Worm (Caenorhabditis elegans): ENCODE measurements around the gene gakh-1.
A peak's percentile ranks its signal among the peaks of the same experiment; 100 is the strongest.

gakh-1 gene

ce11 chrX:5782153-5782552, at the start of gene gakh-1:
gakh-1 (plus strand) TSS chrX:5782499.
- TF ChIP-seq F13C5.2 (tag; optimal IDR thresholded peaks at IDR 0.05) (no peak), pes-1 (GFP tag; IDR thresholded peaks at IDR 0.05) (no peak), hmg-4 (GFP tag; optimal IDR thresholded peaks at IDR 0.05) (no peak), scrt-1 (GFP tag; IDR thresholded peaks at IDR 0.05) (no peak), ceh-13 (GFP tag; optimal IDR thresholded peaks at IDR 0.05) (no peak), tra-4 (tag; optimal IDR thresholded peaks at IDR 0.05) (no peak), sea-1 (GFP tag; conservative IDR thresholded peaks at IDR 0.05) (no peak), hmbx-1 (tag; optimal IDR thresholded peaks at IDR 0.05) (no peak), B0310.2 (tag; optimal IDR thresholded peaks at IDR 0.05) (no peak), aly-1 (tag; optimal IDR thresholded peaks at IDR 0.05) (no peak), ceh-36 (tag; optimal IDR thresholded peaks at IDR 0.05) (no peak), tbx-11 (GFP tag; IDR thresholded peaks at IDR 0.05) (no peak), hnd-1 (tag; optimal IDR thresholded peaks at IDR 0.05) (no peak), tbx-37 (GFP tag; conservative IDR thresholded peaks at IDR 0.05) (no peak), flt-1 (GFP tag; IDR thresholded peaks at IDR 0.05) (no peak), ama-1 (optimal IDR thresholded peaks at IDR 0.05) (no peak), ets-7 (tag; optimal IDR thresholded peaks at IDR 0.05) (no peak)

ce11 chrX:5733728-5734252, 48.5 kb upstream of the gakh-1 start, which contains the start of gene rgs-6:
rgs-6 (minus strand) TSS chrX:5733778.
- TF ChIP-seq ceh-13 (GFP tag; optimal IDR thresholded peaks at IDR 0.05), result no peak
- TF ChIP-seq ama-1 (optimal IDR thresholded peaks at IDR 0.05), result no peak
- no peak for TF ChIP-seq scrt-1 (GFP tag; IDR thresholded peaks at IDR 0.05)
- no peak for TF ChIP-seq aly-1 (tag; optimal IDR thresholded peaks at IDR 0.05)
- no peak for TF ChIP-seq hmbx-1 (tag; optimal IDR thresholded peaks at IDR 0.05)
- TF ChIP-seq ets-7 (tag; optimal IDR thresholded peaks at IDR 0.05), result no peak
- no peak for TF ChIP-seq pes-1 (GFP tag; IDR thresholded peaks at IDR 0.05)
- TF ChIP-seq sea-1 (GFP tag; conservative IDR thresholded peaks at IDR 0.05), result no peak
- no peak for TF ChIP-seq hmg-4 (GFP tag; optimal IDR thresholded peaks at IDR 0.05)
- no peak for TF ChIP-seq tbx-37 (GFP tag; conservative IDR thresholded peaks at IDR 0.05)
- no peak for TF ChIP-seq hnd-1 (tag; optimal IDR thresholded peaks at IDR 0.05)
- no peak for TF ChIP-seq tbx-11 (GFP tag; IDR thresholded peaks at IDR 0.05)
- no peak for TF ChIP-seq B0310.2 (tag; optimal IDR thresholded peaks at IDR 0.05)
- no peak for TF ChIP-seq ceh-36 (tag; optimal IDR thresholded peaks at IDR 0.05)
- TF ChIP-seq flt-1 (GFP tag; IDR thresholded peaks at IDR 0.05), result no peak
- no peak for TF ChIP-seq tra-4 (tag; optimal IDR thresholded peaks at IDR 0.05)

DNA sequence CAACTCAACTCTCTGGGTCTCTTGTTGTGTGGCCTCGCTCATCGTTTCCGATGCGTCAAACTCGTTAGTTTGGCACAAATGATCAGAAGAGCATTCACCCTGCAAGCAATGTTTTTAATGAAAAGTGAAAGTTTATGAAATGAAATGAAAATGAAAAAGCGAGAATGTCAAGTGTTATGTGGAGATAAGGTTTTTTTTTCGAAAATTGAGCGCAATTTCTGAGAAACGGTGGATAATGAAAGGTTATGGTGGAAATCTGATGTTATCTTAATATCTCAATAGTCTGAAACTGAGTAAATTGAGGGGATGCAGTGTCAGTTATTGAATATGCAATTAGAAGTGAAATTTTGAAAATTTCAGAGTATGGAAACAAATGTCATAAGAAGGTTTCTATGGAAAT, 39.1 kb upstream of the gakh-1 start, which contains the start of gene gnrr-4:
Gene gnrr-4, minus strand, starts transcription at position 101 of the 400 bp plus-strand sequence.
- TF ChIP-seq sea-1 (GFP tag; conservative IDR thresholded peaks at IDR 0.05) (no peak), hnd-1 (tag; optimal IDR thresholded peaks at IDR 0.05) (no peak), ceh-36 (tag; optimal IDR thresholded peaks at IDR 0.05) (no peak), tra-4 (tag; optimal IDR thresholded peaks at IDR 0.05) (no peak), B0310.2 (tag; optimal IDR thresholded peaks at IDR 0.05) (no peak), F13C5.2 (tag; optimal IDR thresholded peaks at IDR 0.05) (no peak), ets-7 (tag; optimal IDR thresholded peaks at IDR 0.05) (no peak), ama-1 (optimal IDR thresholded peaks at IDR 0.05) (no peak), flt-1 (GFP tag; IDR thresholded peaks at IDR 0.05) (no peak)

- TF ChIP-seq aly-1 (tag; optimal IDR thresholded peaks at IDR 0.05), result no peak
- TF ChIP-seq ets-7 (tag; optimal IDR thresholded peaks at IDR 0.05), result no peak
- no peak for TF ChIP-seq hmbx-1 (tag; optimal IDR thresholded peaks at IDR 0.05)
- no peak for TF ChIP-seq tbx-37 (GFP tag; conservative IDR thresholded peaks at IDR 0.05)
- no peak for TF ChIP-seq flt-1 (GFP tag; IDR thresholded peaks at IDR 0.05)
- no peak for TF ChIP-seq tbx-11 (GFP tag; IDR thresholded peaks at IDR 0.05)
- no peak for TF ChIP-seq tra-4 (tag; optimal IDR thresholded peaks at IDR 0.05)
- TF ChIP-seq F13C5.2 (tag; optimal IDR thresholded peaks at IDR 0.05), result no peak
- no peak for TF ChIP-seq hnd-1 (tag; optimal IDR thresholded peaks at IDR 0.05)
- no peak for TF ChIP-seq hmg-4 (GFP tag; optimal IDR thresholded peaks at IDR 0.05)
- no peak for TF ChIP-seq pes-1 (GFP tag; IDR thresholded peaks at IDR 0.05)
- TF ChIP-seq ceh-13 (GFP tag; optimal IDR thresholded peaks at IDR 0.05), result no peak
- TF ChIP-seq scrt-1 (GFP tag; IDR thresholded peaks at IDR 0.05), result no peak
- no peak for TF ChIP-seq ama-1 (optimal IDR thresholded peaks at IDR 0.05)
- no peak for TF ChIP-seq B0310.2 (tag; optimal IDR thresholded peaks at IDR 0.05)
- TF ChIP-seq ceh-36 (tag; optimal IDR thresholded peaks at IDR 0.05), result no peak
Observed at ce11 chrX:5746665-5747064, 35.6 kb upstream of the gakh-1 start.

DNA sequence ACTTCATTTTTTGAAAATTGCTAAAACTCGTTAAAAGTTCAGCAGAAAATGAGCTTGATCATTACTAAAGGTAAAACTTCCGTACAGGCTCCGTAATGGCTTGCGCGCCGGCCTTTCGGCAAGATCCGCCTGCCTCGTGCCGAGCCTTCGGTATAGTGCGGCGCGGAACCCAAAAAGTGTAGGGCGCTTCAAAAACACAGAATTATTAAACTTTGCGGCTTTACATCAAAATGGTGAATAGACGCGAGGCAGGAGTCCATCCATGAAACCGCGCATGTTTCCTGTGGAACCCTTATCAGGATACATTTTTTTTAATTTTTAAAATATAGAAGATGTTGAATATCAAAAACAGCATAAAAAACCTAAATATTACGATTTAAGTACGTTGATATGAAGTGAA, 29.2 kb upstream of the gakh-1 start:
- TF ChIP-seq flt-1 (GFP tag; IDR thresholded peaks at IDR 0.05), result no peak
- no peak for TF ChIP-seq sea-1 (GFP tag; conservative IDR thresholded peaks at IDR 0.05)
- TF ChIP-seq ceh-36 (tag; optimal IDR thresholded peaks at IDR 0.05), result no peak
- no peak for TF ChIP-seq B0310.2 (tag; optimal IDR thresholded peaks at IDR 0.05)
- no peak for TF ChIP-seq pes-1 (GFP tag; IDR thresholded peaks at IDR 0.05)
- no peak for TF ChIP-seq ets-7 (tag; optimal IDR thresholded peaks at IDR 0.05)
- no peak for TF ChIP-seq ama-1 (optimal IDR thresholded peaks at IDR 0.05)
- no peak for TF ChIP-seq tra-4 (tag; optimal IDR thresholded peaks at IDR 0.05)
- no peak for TF ChIP-seq hmbx-1 (tag; optimal IDR thresholded peaks at IDR 0.05)
- TF ChIP-seq ceh-13 (GFP tag; optimal IDR thresholded peaks at IDR 0.05), result no peak
- TF ChIP-seq tbx-37 (GFP tag; conservative IDR thresholded peaks at IDR 0.05), result no peak
- TF ChIP-seq hnd-1 (tag; optimal IDR thresholded peaks at IDR 0.05), result no peak
- TF ChIP-seq aly-1 (tag; optimal IDR thresholded peaks at IDR 0.05), result no peak
- no peak for TF ChIP-seq hmg-4 (GFP tag; optimal IDR thresholded peaks at IDR 0.05)
- TF ChIP-seq F13C5.2 (tag; optimal IDR thresholded peaks at IDR 0.05), result no peak
- no peak for TF ChIP-seq tbx-11 (GFP tag; IDR thresholded peaks at IDR 0.05)
- TF ChIP-seq scrt-1 (GFP tag; IDR thresholded peaks at IDR 0.05), result no peak

- TF ChIP-seq B0310.2 (tag; optimal IDR thresholded peaks at IDR 0.05) (no peak), sea-1 (GFP tag; conservative IDR thresholded peaks at IDR 0.05) (no peak), ama-1 (optimal IDR thresholded peaks at IDR 0.05) (no peak), hmbx-1 (tag; optimal IDR thresholded peaks at IDR 0.05) (no peak), scrt-1 (GFP tag; IDR thresholded peaks at IDR 0.05) (no peak), hnd-1 (tag; optimal IDR thresholded peaks at IDR 0.05) (no peak)
Observed at ce11 chrX:5763292-5763691, 19.0 kb upstream of the gakh-1 start, which contains the start of gene tag-294. tag-294 (minus strand) TSS chrX:5763392.

DNA sequence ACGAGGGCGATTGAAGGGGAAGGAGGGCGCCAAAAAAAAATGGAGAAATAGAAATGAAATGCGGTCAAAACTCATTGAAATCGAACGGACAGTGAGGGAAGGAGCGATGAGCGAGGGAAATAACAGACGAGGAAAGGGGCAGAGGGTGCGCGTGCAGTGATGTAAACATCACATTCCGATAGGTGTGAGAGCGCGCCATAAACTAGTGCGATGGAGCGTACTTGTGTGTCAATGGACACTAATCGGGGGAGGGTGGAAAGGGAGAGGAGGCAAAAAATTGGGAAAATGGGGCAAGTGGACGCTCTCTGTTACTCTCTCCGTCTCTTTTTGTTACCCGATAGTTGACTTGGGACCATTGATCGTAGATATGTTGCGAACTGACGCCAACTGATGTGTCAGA, 18.4 kb upstream of the gakh-1 start:
- 0 out of 2 replicates have a peak, but pooled peaks have one; percentile 4 for TF ChIP-seq flt-1 (GFP tag; IDR thresholded peaks at IDR 0.05)
- no peak for TF ChIP-seq tbx-11 (GFP tag; IDR thresholded peaks at IDR 0.05)
- peak; percentile 59 for TF ChIP-seq hmg-4 (GFP tag; optimal IDR thresholded peaks at IDR 0.05)
- no peak for TF ChIP-seq hnd-1 (tag; optimal IDR thresholded peaks at IDR 0.05)
- TF ChIP-seq sea-1 (GFP tag; conservative IDR thresholded peaks at IDR 0.05), result 0 out of 2 replicates have a peak, but pooled peaks have one; percentile 55
- peak; percentile 26 for TF ChIP-seq F13C5.2 (tag; optimal IDR thresholded peaks at IDR 0.05)
